Fruit fly (Drosophila melanogaster) whole organism: Measurements from ENCODE around the gene papi.

Experiments used
- CG8478 ChIP-seq: fragments of >200 bp; optimal IDR thresholded peaks from 2 replicates; lab custom pipeline; 2018; ENCODE audit warnings: inconsistent platforms
- Dll ChIP-seq: fragments of >200 bp; optimal IDR thresholded peaks from 2 replicates; lab custom pipeline; 2017
- pan ChIP-seq: fragments of >200 bp; optimal IDR thresholded peaks from 2 replicates; lab custom pipeline; 2017
- psq ChIP-seq: fragments of >200 bp; optimal IDR thresholded peaks from 2 replicates; lab custom pipeline; 2017
- usp ChIP-seq: fragments of >200 bp; optimal IDR thresholded peaks from 2 replicates; lab custom pipeline; 2017; ENCODE audit warnings: missing biosample characterization, missing genetic modification characterization, mixed read lengths

- TF ChIP-seq usp = no peak
- TF ChIP-seq psq (lab: Kevin White, UChicago) = no peak
- TF ChIP-seq pan (lab: Kevin White, UChicago) = no peak
- TF ChIP-seq CG8478 (lab: Kevin White, UChicago) = no peak
- no peak for TF ChIP-seq Dll (lab: Kevin White, UChicago)
Measured at dm6 chr2L:2178810-2179143, 41.8 kb upstream of the papi start.
